Worm (Caenorhabditis elegans): Measurements from ENCODE around the gene trpl-2.

ce11 chrIV:4347578-4348003, 21.1 kb downstream of the trpl-2 start:
- no peak for TF ChIP-seq him-1 (tag; optimal IDR thresholded peaks at IDR 0.05)
- no peak for TF ChIP-seq W03F9.2 (tag; optimal IDR thresholded peaks at IDR 0.05)
